Worm (Caenorhabditis elegans) whole organism, L2 larva: ENCODE measurements around the gene par-3.

Experiments used
- C34F6.9 ChIP-seq: fragments of 150-350 bp; optimal IDR thresholded peaks from 2 replicates; lab custom pipeline; 2014; ENCODE audit warnings: missing biosample characterization, missing genetic modification characterization
- Y55F3AM.14 ChIP-seq: fragments of 200-800 bp; sonication (Bioruptor generic); optimal IDR thresholded peaks from 2 replicates; lab custom pipeline; 2018; ENCODE audit warnings: mild to moderate bottlenecking, missing genetic modification characterization, missing compliant biosample characterization
- ama-1 ChIP-seq: fragments of 150-350 bp; optimal IDR thresholded peaks from 2 replicates; lab custom pipeline; 2018; ENCODE audit warnings: inconsistent platforms
- blmp-1 ChIP-seq: sonication (generic microtip); optimal IDR thresholded peaks from 2 replicates; lab custom pipeline; 2017; ENCODE audit warnings: missing genetic modification characterization, mild to moderate bottlenecking, missing compliant biosample characterization, antibody characterized with exemption, moderate library complexity; ENCODE audit not compliant: insufficient read depth
- ceh-16 ChIP-seq: fragments of 150-350 bp; optimal IDR thresholded peaks from 2 replicates; lab custom pipeline; 2014; ENCODE audit warnings: missing biosample characterization, missing genetic modification characterization
- ceh-82 ChIP-seq: fragments of 150-350 bp; optimal IDR thresholded peaks from 2 replicates; lab custom pipeline; 2014; ENCODE audit warnings: missing biosample characterization, missing genetic modification characterization
- crh-2 ChIP-seq: sonication (generic microtip); optimal IDR thresholded peaks from 2 replicates; lab custom pipeline; 2017; ENCODE audit warnings: missing biosample characterization, missing genetic modification characterization
- egl-27 ChIP-seq: sonication (generic microtip); optimal IDR thresholded peaks from 3 replicates; lab custom pipeline; 2017; ENCODE audit warnings: missing biosample characterization, missing genetic modification reagents, missing genetic modification characterization
- elt-1 ChIP-seq: fragments of 150-350 bp; optimal IDR thresholded peaks from 2 replicates; lab custom pipeline; 2014; ENCODE audit warnings: missing biosample characterization, missing genetic modification characterization
- fos-1 ChIP-seq: fragments of 150-350 bp; optimal IDR thresholded peaks from 2 replicates; lab custom pipeline; 2014; ENCODE audit warnings: missing biosample characterization, missing genetic modification characterization
- lin-13 ChIP-seq: fragments of 150-350 bp; optimal IDR thresholded peaks from 2 replicates; lab custom pipeline; 2014; ENCODE audit warnings: missing biosample characterization, missing genetic modification reagents, missing genetic modification characterization
- lsy-2 ChIP-seq, 2 experiments: fragments of 150-350 bp in 1 of 2; sonication (generic microtip) in 1 of 2; optimal IDR thresholded peaks; 2 replicates each; lab custom pipeline; 2014 to 2017; ENCODE audit warnings: missing biosample characterization in 2 of 2, missing genetic modification characterization in 2 of 2
- mab-5 ChIP-seq: fragments of 150-350 bp; optimal IDR thresholded peaks from 2 replicates; lab custom pipeline; 2014; ENCODE audit warnings: missing biosample characterization, missing genetic modification characterization
- mbf-1 ChIP-seq: sonication (generic microtip); optimal IDR thresholded peaks from 2 replicates; lab custom pipeline; 2017; ENCODE audit warnings: missing biosample characterization, missing genetic modification characterization
- mdl-1 ChIP-seq, 2 experiments: fragments of 150-350 bp in 1 of 2; sonication (generic microtip) in 1 of 2; optimal IDR thresholded peaks; 2 replicates each; lab custom pipeline; 2017; ENCODE audit warnings: missing biosample characterization in 2 of 2, missing genetic modification characterization in 2 of 2
- nhr-10 ChIP-seq: sonication (generic microtip); optimal IDR thresholded peaks from 2 replicates; lab custom pipeline; 2017; ENCODE audit warnings: missing biosample characterization, missing genetic modification characterization
- nhr-11 ChIP-seq: fragments of 150-350 bp; optimal IDR thresholded peaks from 2 replicates; lab custom pipeline; 2014; ENCODE audit warnings: missing biosample characterization, missing genetic modification characterization
- nhr-129 ChIP-seq: fragments of 150-350 bp; optimal IDR thresholded peaks from 2 replicates; lab custom pipeline; 2014; ENCODE audit warnings: missing biosample characterization, missing genetic modification characterization
- nhr-21 ChIP-seq: fragments of 150-350 bp; optimal IDR thresholded peaks from 2 replicates; lab custom pipeline; 2014; ENCODE audit warnings: missing biosample characterization, missing genetic modification characterization
- nhr-25 ChIP-seq: fragments of 150-350 bp; sonication (generic microtip); optimal IDR thresholded peaks from 3 replicates; lab custom pipeline; 2014; ENCODE audit warnings: missing biosample characterization, missing genetic modification characterization
- nhr-77 ChIP-seq: fragments of 150-350 bp; optimal IDR thresholded peaks from 2 replicates; lab custom pipeline; 2014; ENCODE audit warnings: missing biosample characterization, missing genetic modification characterization
- peb-1 ChIP-seq: fragments of 150-350 bp; optimal IDR thresholded peaks from 2 replicates; lab custom pipeline; 2014; ENCODE audit warnings: missing biosample characterization, missing genetic modification characterization
- sem-4 ChIP-seq: fragments of 150-350 bp; optimal IDR thresholded peaks from 2 replicates; lab custom pipeline; 2014; ENCODE audit warnings: missing biosample characterization, missing genetic modification reagents, missing genetic modification characterization
- skn-1 ChIP-seq: sonication (generic microtip); optimal IDR thresholded peaks from 2 replicates; lab custom pipeline; 2017; ENCODE audit warnings: missing biosample characterization, missing genetic modification characterization
- sma-3 ChIP-seq: sonication (generic microtip); optimal IDR thresholded peaks from 2 replicates; lab custom pipeline; 2016; ENCODE audit warnings: missing genetic modification reagents, missing genetic modification characterization, missing compliant biosample characterization
- snpc-4 ChIP-seq: fragments of 150-350 bp; optimal IDR thresholded peaks from 2 replicates; lab custom pipeline; 2014; ENCODE audit warnings: missing biosample characterization, missing genetic modification characterization
- unc-39 ChIP-seq: fragments of 150-350 bp; optimal IDR thresholded peaks from 2 replicates; lab custom pipeline; 2014; ENCODE audit warnings: missing biosample characterization, missing genetic modification characterization
- unc-55 ChIP-seq: fragments of 150-350 bp; sonication (generic microtip); optimal IDR thresholded peaks from 3 replicates; lab custom pipeline; 2014; ENCODE audit warnings: missing biosample characterization, missing genetic modification reagents, missing genetic modification characterization
- unc-62 ChIP-seq: fragments of 150-350 bp; optimal IDR thresholded peaks from 2 replicates; lab custom pipeline; 2014; ENCODE audit warnings: missing biosample characterization, missing genetic modification reagents, missing genetic modification characterization
- ztf-11 ChIP-seq: sonication (generic microtip); optimal IDR thresholded peaks from 2 replicates; lab custom pipeline; 2017; ENCODE audit warnings: missing biosample characterization, missing genetic modification characterization

Gene par-3

DNA sequence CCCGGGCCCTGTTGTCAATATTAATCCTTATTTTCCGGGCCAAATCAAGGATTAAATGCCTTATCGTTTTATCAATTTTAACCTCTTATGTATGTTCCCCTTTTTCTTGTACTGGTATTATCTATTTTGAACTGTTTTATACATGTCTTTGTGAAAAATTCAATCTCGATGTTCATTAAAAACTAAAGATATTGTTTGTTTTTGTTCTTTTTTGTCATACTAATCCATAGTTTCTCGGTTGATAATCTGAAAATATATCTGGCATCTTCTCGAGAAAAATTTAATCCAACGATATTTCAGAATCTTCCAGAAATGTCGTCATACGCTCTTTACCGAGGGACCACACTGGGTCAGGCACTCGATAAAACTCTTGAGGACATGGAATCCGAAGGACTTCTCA is 29.7 kb downstream of the par-3 start, which contains the start of gene B0336.13:
Gene B0336.13 (plus strand): TSS at position 301 of the 400 bp plus-strand sequence.
- TF ChIP-seq ceh-82 (tag; lab: Kevin White, UChicago), result no peak
- no peak for TF ChIP-seq skn-1
- no peak for TF ChIP-seq ztf-11 (tag; lab: Kevin White, UChicago)
- TF ChIP-seq crh-2 (tag; lab: Kevin White, UChicago), result no peak
- no peak for TF ChIP-seq peb-1 (tag; lab: Kevin White, UChicago)
- no peak for TF ChIP-seq nhr-77
- no peak for TF ChIP-seq nhr-129 (tag; lab: Kevin White, UChicago)
- TF ChIP-seq nhr-21, result no peak
- TF ChIP-seq C34F6.9, result no peak
- TF ChIP-seq egl-27 (tag; lab: Kevin White, UChicago), result no peak
- no peak for TF ChIP-seq unc-62
- no peak for TF ChIP-seq Y55F3AM.14 (GFP tag; lab: Kevin White, UChicago)

ce11 chrIII:5697266-5697665 is 33.2 kb downstream of the par-3 start, which contains the start of gene B0336.7:
Gene B0336.7 (minus strand): TSS chrIII:5697366.
- TF ChIP-seq snpc-4, result no peak
- no peak for TF ChIP-seq nhr-25 (tag; lab: Kevin White, UChicago)
- TF ChIP-seq nhr-11 (tag; lab: Kevin White, UChicago), result no peak
- TF ChIP-seq nhr-10 (tag; lab: Kevin White, UChicago), result no peak
- no peak for TF ChIP-seq unc-62
- TF ChIP-seq mdl-1 (tag; optimal IDR thresholded peaks at IDR 0.05; lab: Kevin White, UChicago), result no peak
- TF ChIP-seq mab-5 (tag; lab: Kevin White, UChicago), result no peak
- TF ChIP-seq peb-1 (tag; lab: Kevin White, UChicago), result no peak
- TF ChIP-seq nhr-77, result no peak
- no peak for TF ChIP-seq nhr-21

- no peak for TF ChIP-seq sma-3
- TF ChIP-seq unc-39, result no peak
- peak; percentile 34 for TF ChIP-seq snpc-4
- peak; percentile 56 for TF ChIP-seq C34F6.9
- TF ChIP-seq elt-1 (tag; lab: Kevin White, UChicago), result no peak
- TF ChIP-seq unc-55, result peak; percentile 61
- peak; percentile 50 for TF ChIP-seq lin-13 (GFP tag; lab: Kevin White, UChicago)
- peak; percentile 52 for TF ChIP-seq nhr-129 (tag; lab: Kevin White, UChicago)
- TF ChIP-seq lsy-2 (tag; optimal IDR thresholded peaks at IDR 0.05; lab: Kevin White, UChicago), result peak; percentile 1 to 65
- TF ChIP-seq blmp-1 (tag; lab: Kevin White, UChicago), result no peak
- TF ChIP-seq crh-2 (tag; lab: Kevin White, UChicago), result peak; percentile 53
- TF ChIP-seq fos-1 (tag; lab: Kevin White, UChicago), result peak; percentile 24
Measured at ce11 chrIII:5697963-5698730, 34.1 kb downstream of the par-3 start, which contains the start of the genes lgg-3 and rgs-5. Gene lgg-3 (minus strand): TSS chrIII:5698013. Gene rgs-5 (plus strand): TSS chrIII:5698555.

ce11 chrIII:5701491-5701890 is 37.5 kb downstream of the par-3 start:
- TF ChIP-seq sem-4 (tag; lab: Kevin White, UChicago), result no peak
- no peak for TF ChIP-seq unc-39
- no peak for TF ChIP-seq mbf-1 (tag; lab: Kevin White, UChicago)
- no peak for TF ChIP-seq elt-1 (tag; lab: Kevin White, UChicago)
- no peak for TF ChIP-seq lsy-2 (tag; optimal IDR thresholded peaks at IDR 0.05; lab: Kevin White, UChicago)
- TF ChIP-seq ztf-11 (tag; lab: Kevin White, UChicago), result no peak
- no peak for TF ChIP-seq nhr-10 (tag; lab: Kevin White, UChicago)
- no peak for TF ChIP-seq unc-55
- no peak for TF ChIP-seq C34F6.9

DNA sequence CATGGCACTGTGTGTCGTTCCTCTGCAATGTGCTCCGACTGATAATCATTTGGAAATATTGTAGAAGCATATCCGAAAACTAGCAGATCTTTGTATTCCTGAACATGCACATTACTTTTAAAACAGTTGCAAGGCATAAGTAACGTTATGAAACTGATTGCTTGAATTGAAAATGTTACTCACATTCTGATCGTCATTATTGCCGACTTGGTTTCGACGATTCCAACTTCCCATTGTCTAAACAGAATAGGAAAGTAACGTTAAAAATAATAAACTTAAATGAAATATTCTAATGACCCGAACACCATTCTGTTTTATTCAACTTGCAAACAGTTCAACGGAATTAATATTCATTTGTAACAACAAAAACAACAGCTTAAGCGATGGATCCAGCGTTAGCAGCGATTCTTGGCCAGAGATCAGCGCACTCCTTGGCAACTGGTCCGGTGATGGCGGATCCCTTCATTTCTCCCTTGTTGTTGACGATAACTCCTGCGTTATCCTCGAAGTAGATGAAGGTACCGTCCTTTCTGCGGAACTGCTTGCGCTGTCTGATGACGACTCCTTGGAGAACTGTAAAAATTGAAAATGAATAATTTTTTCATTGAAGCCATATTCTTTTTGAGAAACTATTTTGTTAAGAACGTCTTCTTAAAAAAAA is 41.3 kb downstream of the par-3 start, which contains the start of gene swp-1:
Gene swp-1 (minus strand): TSS at position 298 of the 661 bp plus-strand sequence.
- no peak for TF ChIP-seq ama-1
- no peak for TF ChIP-seq egl-27 (tag; lab: Kevin White, UChicago)
- no peak for TF ChIP-seq lin-13 (GFP tag; lab: Kevin White, UChicago)
- TF ChIP-seq ceh-16 (tag; lab: Kevin White, UChicago), result no peak
- no peak for TF ChIP-seq Y55F3AM.14 (GFP tag; lab: Kevin White, UChicago)
- TF ChIP-seq nhr-77, result no peak
- no peak for TF ChIP-seq unc-39
- no peak for TF ChIP-seq mab-5 (tag; lab: Kevin White, UChicago)
- no peak for TF ChIP-seq ztf-11 (tag; lab: Kevin White, UChicago)
